Worm (Caenorhabditis elegans): ENCODE data around the gene slc-25A18.1.

DNA sequence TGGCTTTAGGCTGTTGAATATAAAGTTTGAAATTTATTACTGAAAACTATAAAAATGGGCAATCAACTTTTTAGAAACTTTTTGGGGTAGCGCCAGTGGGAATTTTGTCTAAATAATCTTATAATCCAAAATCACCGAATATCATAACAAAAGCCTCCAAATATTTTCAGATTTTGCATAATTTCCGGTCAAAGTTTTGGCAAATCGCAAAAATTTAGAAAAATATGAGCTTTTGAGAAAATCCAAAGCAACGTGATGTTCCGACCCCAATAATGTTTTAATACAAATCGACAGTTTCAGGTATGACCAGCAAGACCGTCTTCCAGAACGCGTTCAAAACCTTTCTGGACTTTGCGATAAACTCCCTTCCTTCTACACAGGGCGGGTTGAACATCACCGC, 24.4 kb downstream of the slc-25A18.1 start, which contains the start of gene emre-1:
- TF ChIP-seq snpc-4 (tag; optimal IDR thresholded peaks at IDR 0.05), result no peak
- no peak for TF ChIP-seq fkh-10 (GFP tag; optimal IDR thresholded peaks at IDR 0.05)
- no peak for TF ChIP-seq ceh-28 (tag; optimal IDR thresholded peaks at IDR 0.05)
- no peak for TF ChIP-seq nhr-12 (tag; optimal IDR thresholded peaks at IDR 0.05)
- TF ChIP-seq nhr-11 (tag; optimal IDR thresholded peaks at IDR 0.05), result no peak
- TF ChIP-seq nhr-25 (tag; optimal IDR thresholded peaks at IDR 0.05), result no peak
- TF ChIP-seq unc-62 (GFP tag; optimal IDR thresholded peaks at IDR 0.05), result no peak
- TF ChIP-seq nfya-1 (tag; optimal IDR thresholded peaks at IDR 0.05; ENCODE audit: insufficient read depth), result no peak
- TF ChIP-seq ztf-11 (tag; optimal IDR thresholded peaks at IDR 0.05), result no peak

Data from whole organism, L3 larva.